Fruit fly (Drosophila melanogaster) whole organism, embryonic: ENCODE results near the gene Mtch.

ENCODE experiments used
- Atf3 ChIP-seq: fragments of 200-800 bp; sonication (Bioruptor generic); optimal IDR thresholded peaks from 3 replicates; lab custom pipeline; 2016; ENCODE audit warnings: missing biosample characterization, missing genetic modification characterization
- Awh ChIP-seq: fragments of 200-800 bp; sonication (Bioruptor generic); IDR thresholded peaks from 2 replicates; pipeline ENCODE4, ENCODE4 v1.3.6; 2022; ENCODE audit warnings: missing biosample characterization, missing genetic modification characterization
- CG12659 ChIP-seq: fragments of 200-800 bp; sonication (Bioruptor generic); optimal IDR thresholded peaks from 3 replicates; lab custom pipeline; 2017; ENCODE audit warnings: mild to moderate bottlenecking, missing biosample characterization, missing genetic modification reagents, missing genetic modification characterization
- CG13424 ChIP-seq: fragments of 200-800 bp; sonication (Bioruptor generic); optimal IDR thresholded peaks from 2 replicates; lab custom pipeline; 2019; ENCODE audit warnings: missing biosample characterization, mild to moderate bottlenecking, missing genetic modification characterization, moderate library complexity
- CG1603 ChIP-seq: fragments of 200-800 bp; sonication (Bioruptor generic); optimal IDR thresholded peaks from 2 replicates; lab custom pipeline; 2019; ENCODE audit warnings: missing biosample characterization, mild to moderate bottlenecking, missing genetic modification characterization, moderate library complexity
- CG1792 ChIP-seq: fragments of 200-800 bp; sonication (Bioruptor generic); optimal IDR thresholded peaks from 2 replicates; lab custom pipeline; 2016; ENCODE audit warnings: missing biosample characterization, missing genetic modification characterization
- CG2678 ChIP-seq: fragments of 200-800 bp; sonication (Bioruptor generic); optimal IDR thresholded peaks from 3 replicates; lab custom pipeline; 2019; ENCODE audit warnings: missing biosample characterization, mild to moderate bottlenecking, missing genetic modification characterization, moderate library complexity
- CG32767 ChIP-seq: fragments of 200-800 bp; sonication (Bioruptor generic); IDR thresholded peaks from 2 replicates; pipeline ENCODE4 v1.3.6; 2022; ENCODE audit warnings: missing biosample characterization, missing genetic modification characterization
- CG3847 ChIP-seq: fragments of 200-800 bp; sonication (Bioruptor generic); IDR thresholded peaks from 2 replicates; pipeline ENCODE4 v1.3.6; 2022; ENCODE audit warnings: missing biosample characterization, missing genetic modification characterization
- CG43689 ChIP-seq: fragments of 200-800 bp; sonication (Bioruptor generic); IDR thresholded peaks from 2 replicates; pipeline ENCODE4 v1.3.6; 2022; ENCODE audit warnings: missing biosample characterization, missing genetic modification characterization
- CG4730 ChIP-seq: fragments of 200-800 bp; sonication (Bioruptor generic); IDR thresholded peaks from 2 replicates; pipeline ENCODE4 v1.3.6; 2022; ENCODE audit warnings: missing biosample characterization, missing genetic modification characterization
- CG4854 ChIP-seq: fragments of 200-800 bp; sonication (Bioruptor generic); optimal IDR thresholded peaks from 2 replicates; lab custom pipeline; 2016; ENCODE audit warnings: missing biosample characterization, missing genetic modification characterization, inconsistent platforms
- CG6254 ChIP-seq: fragments of 200-800 bp; sonication (Bioruptor generic); optimal IDR thresholded peaks from 3 replicates; lab custom pipeline; 2017; ENCODE audit warnings: mild to moderate bottlenecking, missing biosample characterization, missing genetic modification reagents, missing genetic modification characterization
- CG6813 ChIP-seq: fragments of 200-800 bp; sonication (Bioruptor generic); optimal IDR thresholded peaks from 2 replicates; lab custom pipeline; 2017; ENCODE audit warnings: missing biosample characterization, missing genetic modification characterization, mild to moderate bottlenecking, moderate library complexity, missing genetic modification reagents
- CG7963 ChIP-seq: fragments of 200-800 bp; sonication (Bioruptor generic); IDR thresholded peaks from 3 replicates; pipeline ENCODE4 v1.3.6; 2022; ENCODE audit warnings: missing biosample characterization, missing genetic modification characterization; ENCODE audit not compliant: partially characterized antibody
- CG8944 ChIP-seq: fragments of 200-800 bp; sonication (Bioruptor generic); optimal IDR thresholded peaks from 3 replicates; lab custom pipeline; 2016; ENCODE audit warnings: missing biosample characterization, missing genetic modification characterization
- CG9876 ChIP-seq: fragments of 200-800 bp; sonication (Bioruptor generic); optimal IDR thresholded peaks from 2 replicates; lab custom pipeline; 2016; ENCODE audit warnings: missing biosample characterization, missing genetic modification characterization
- CTCF ChIP-seq: fragments of 200-800 bp; sonication (Bioruptor generic); optimal IDR thresholded peaks from 2 replicates; lab custom pipeline; 2017; ENCODE audit warnings: missing biosample characterization, mild to moderate bottlenecking, missing genetic modification characterization, moderate library complexity
- D ChIP-seq, 2 experiments: fragments of 200-800 bp in 1 of 2; fragments of >200 bp in 1 of 2; sonication (Bioruptor generic) in 1 of 2; optimal IDR thresholded peaks; 2 replicates in 1 of 2; 3 replicates in 1 of 2; lab custom pipeline; 2017; ENCODE audit warnings: mild to moderate bottlenecking in 1 of 2, missing biosample characterization in 1 of 2, missing genetic modification characterization in 1 of 2, missing genetic modification reagents in 1 of 2
- Dll ChIP-seq: fragments of 200-800 bp; sonication (Bioruptor generic); IDR thresholded peaks from 4 replicates; pipeline ENCODE4 v1.3.6; 2022; ENCODE audit warnings: missing biosample characterization, missing genetic modification characterization; ENCODE audit not compliant: partially characterized antibody
- Doc3 ChIP-seq: fragments of 200-800 bp; sonication (Bioruptor generic); IDR thresholded peaks from 3 replicates; pipeline ENCODE4 v1.3.6; 2022; ENCODE audit warnings: missing biosample characterization, missing genetic modification characterization; ENCODE audit not compliant: partially characterized antibody
- H2.0 ChIP-seq: fragments of 200-800 bp; sonication (Bioruptor generic); IDR thresholded peaks from 2 replicates; pipeline ENCODE4 v1.3.6; 2022; ENCODE audit warnings: missing biosample characterization, missing genetic modification characterization
- HLH3B ChIP-seq: fragments of 200-800 bp; sonication (Bioruptor generic); IDR thresholded peaks from 2 replicates; pipeline ENCODE4 v1.3.6; 2022; ENCODE audit warnings: missing biosample characterization, missing genetic modification characterization
- Hand ChIP-seq: fragments of 200-800 bp; sonication (Bioruptor generic); optimal IDR thresholded peaks from 2 replicates; lab custom pipeline; 2017; ENCODE audit warnings: mild to moderate bottlenecking, missing biosample characterization, missing genetic modification reagents, missing genetic modification characterization
- Hey ChIP-seq: fragments of 200-800 bp; sonication (Bioruptor generic); optimal IDR thresholded peaks from 3 replicates; lab custom pipeline; 2018; ENCODE audit warnings: missing biosample characterization, mild to moderate bottlenecking, missing genetic modification characterization
- Hmr ChIP-seq: fragments of 200-800 bp; sonication (Bioruptor generic); optimal IDR thresholded peaks from 3 replicates; lab custom pipeline; 2017; ENCODE audit warnings: mild to moderate bottlenecking, missing biosample characterization, missing genetic modification reagents, missing genetic modification characterization
- Hsf ChIP-seq: fragments of 200-800 bp; sonication (Bioruptor generic); optimal IDR thresholded peaks from 3 replicates; lab custom pipeline; 2016; ENCODE audit warnings: missing biosample characterization, missing genetic modification characterization
- Poxn ChIP-seq: fragments of 200-800 bp; sonication (Bioruptor generic); IDR thresholded peaks from 2 replicates; pipeline ENCODE4 v1.3.6; 2022; ENCODE audit warnings: missing biosample characterization, missing genetic modification characterization
- Rx ChIP-seq: fragments of 200-800 bp; sonication (Bioruptor generic); IDR thresholded peaks from 2 replicates; pipeline ENCODE4 v1.3.6; 2022; ENCODE audit warnings: missing biosample characterization, missing genetic modification characterization
- Sry-δ ChIP-seq: fragments of 200-800 bp; sonication (Bioruptor generic); optimal IDR thresholded peaks from 2 replicates; lab custom pipeline; 2016; ENCODE audit warnings: missing biosample characterization, missing genetic modification characterization
- Trl ChIP-seq, 3 experiments: fragments of >200 bp in 2 of 3; fragments of 200-800 bp in 1 of 3; sonication (Bioruptor generic) in 1 of 3; optimal IDR thresholded peaks; 2 replicates in 1 of 3; 3 replicates in 2 of 3; lab custom pipeline; 2016 to 2017; ENCODE audit warnings: missing biosample characterization in 1 of 3, missing genetic modification characterization in 1 of 3
- Vsx1 ChIP-seq: fragments of 200-800 bp; sonication (Bioruptor generic); optimal IDR thresholded peaks from 2 replicates; lab custom pipeline; 2017; ENCODE audit warnings: missing biosample characterization, mild to moderate bottlenecking, missing genetic modification characterization, missing genetic modification reagents
- abd-A ChIP-seq: fragments of 200-800 bp; sonication (Bioruptor generic); optimal IDR thresholded peaks from 3 replicates; lab custom pipeline; 2019; ENCODE audit warnings: missing biosample characterization, mild to moderate bottlenecking, missing genetic modification characterization, moderate library complexity
- bab2 ChIP-seq: fragments of 200-800 bp; sonication (Bioruptor generic); optimal IDR thresholded peaks from 2 replicates; lab custom pipeline; 2016; ENCODE audit warnings: missing biosample characterization, missing genetic modification characterization
- bbx ChIP-seq: fragments of 200-800 bp; sonication (Bioruptor generic); IDR thresholded peaks from 2 replicates; pipeline ENCODE4 v1.3.6; 2022; ENCODE audit warnings: missing biosample characterization, missing genetic modification characterization; ENCODE audit not compliant: partially characterized antibody
- chinmo ChIP-seq: fragments of 200-800 bp; sonication (Bioruptor generic); IDR thresholded peaks from 4 replicates; pipeline ENCODE4 v1.3.6; 2022; ENCODE audit warnings: missing biosample characterization, missing genetic modification characterization; ENCODE audit not compliant: partially characterized antibody
- dm ChIP-seq: fragments of 200-800 bp; sonication (Bioruptor generic); optimal IDR thresholded peaks from 3 replicates; lab custom pipeline; 2016; ENCODE audit warnings: missing biosample characterization, missing genetic modification characterization
- exex ChIP-seq: fragments of 200-800 bp; sonication (Bioruptor generic); optimal IDR thresholded peaks from 4 replicates; lab custom pipeline; 2018; ENCODE audit warnings: missing biosample characterization, mild to moderate bottlenecking, missing genetic modification characterization, moderate library complexity
- fd3F ChIP-seq: fragments of 200-800 bp; sonication (Bioruptor generic); optimal IDR thresholded peaks from 2 replicates; lab custom pipeline; 2018; ENCODE audit warnings: missing biosample characterization, mild to moderate bottlenecking, missing genetic modification characterization, moderate library complexity
- grau ChIP-seq: fragments of 200-800 bp; optimal IDR thresholded peaks from 3 replicates; lab custom pipeline; 2019; ENCODE audit warnings: missing biosample characterization, mild to moderate bottlenecking, missing genetic modification characterization, moderate library complexity
- gt ChIP-seq: fragments of 200-800 bp; sonication (Bioruptor generic); IDR thresholded peaks from 2 replicates; pipeline ENCODE4 v1.3.6; 2022; ENCODE audit warnings: missing biosample characterization, missing genetic modification characterization
- jumu ChIP-seq: fragments of 200-800 bp; sonication (Bioruptor generic); optimal IDR thresholded peaks from 3 replicates; lab custom pipeline; 2016; ENCODE audit warnings: missing biosample characterization, missing genetic modification characterization
- kni ChIP-seq: fragments of 200-800 bp; sonication (Bioruptor generic); optimal IDR thresholded peaks from 3 replicates; lab custom pipeline; 2017; ENCODE audit warnings: mild to moderate bottlenecking, missing biosample characterization, missing genetic modification reagents, missing genetic modification characterization
- lilli ChIP-seq: fragments of 200-800 bp; sonication (Bioruptor generic); optimal IDR thresholded peaks from 3 replicates; lab custom pipeline; 2016; ENCODE audit warnings: missing biosample characterization, missing genetic modification characterization
- run ChIP-seq: fragments of 200-800 bp; sonication (Bioruptor generic); optimal IDR thresholded peaks from 3 replicates; lab custom pipeline; 2018; ENCODE audit warnings: missing biosample characterization, mild to moderate bottlenecking, missing genetic modification characterization
- seq ChIP-seq: fragments of 200-800 bp; sonication (Bioruptor generic); IDR thresholded peaks from 2 replicates; pipeline ENCODE4 v1.3.6; 2022; ENCODE audit warnings: missing biosample characterization, missing genetic modification characterization
- tna ChIP-seq: fragments of 200-800 bp; sonication (Bioruptor generic); IDR thresholded peaks from 2 replicates; pipeline ENCODE4 v1.3.6; 2022; ENCODE audit warnings: missing biosample characterization, missing genetic modification characterization; ENCODE audit not compliant: partially characterized antibody
- ttk ChIP-seq: fragments of 200-800 bp; sonication (Bioruptor generic); IDR thresholded peaks from 2 replicates; pipeline ENCODE4 v2.1.2; 2022; ENCODE audit warnings: missing biosample characterization, missing genetic modification characterization
- vvl ChIP-seq: fragments of 200-800 bp; sonication (Bioruptor generic); IDR thresholded peaks from 2 replicates; pipeline ENCODE4 v1.3.6; 2022; ENCODE audit warnings: missing biosample characterization, missing genetic modification characterization
- zfh1 ChIP-seq: fragments of 200-800 bp; sonication (Bioruptor generic); IDR thresholded peaks from 3 replicates; pipeline ENCODE4 v1.3.6; 2022; ENCODE audit warnings: missing biosample characterization, missing genetic modification characterization
- zfh2 ChIP-seq: fragments of 200-800 bp; sonication (Bioruptor generic); optimal IDR thresholded peaks from 2 replicates; lab custom pipeline; 2016; ENCODE audit warnings: missing biosample characterization, missing genetic modification characterization

Gene Mtch

dm6 chr3L:177938-178337 lies 6.5 kb upstream of the Mtch start:
- TF ChIP-seq dm (GFP tag; lab: Kevin White, UChicago): no peak
- peak; percentile 70 for TF ChIP-seq Dll (GFP tag; lab: Robert Waterston, UW)
- TF ChIP-seq lilli (GFP tag; lab: Kevin White, UChicago): no peak
- no peak for TF ChIP-seq Poxn (GFP tag; lab: Robert Waterston, UW)
- TF ChIP-seq Sry-δ (GFP tag; lab: Kevin White, UChicago): peak; percentile 7
- TF ChIP-seq Vsx1: no peak
- no peak for TF ChIP-seq Hand (GFP tag; lab: Kevin White, UChicago)
- TF ChIP-seq jumu (GFP tag; lab: Kevin White, UChicago): no peak
- TF ChIP-seq CG4854 (GFP tag; lab: Kevin White, UChicago): no peak
- no peak for TF ChIP-seq CG6254 (GFP tag; lab: Kevin White, UChicago)
- TF ChIP-seq CG3847: no peak
- no peak for TF ChIP-seq Hey
- TF ChIP-seq CG12659: no peak
- TF ChIP-seq CG6813 (GFP tag; lab: Kevin White, UChicago): no peak
- no peak for TF ChIP-seq CG4730 (GFP tag; lab: Robert Waterston, UW)
- no peak for TF ChIP-seq CG1603
- TF ChIP-seq zfh1 (GFP tag; lab: Robert Waterston, UW): no peak
- no peak for TF ChIP-seq Awh (GFP tag; lab: Robert Waterston, UW)
- TF ChIP-seq Trl (optimal IDR thresholded peaks at IDR 0.05; lab: Kevin White, UChicago): no peak
- TF ChIP-seq Trl (GFP tag; optimal IDR thresholded peaks at IDR 0.05; lab: Kevin White, UChicago): no peak
- no peak for TF ChIP-seq CG8944 (GFP tag; lab: Kevin White, UChicago)
- TF ChIP-seq Hsf (GFP tag; lab: Kevin White, UChicago): no peak
- TF ChIP-seq Hmr (GFP tag; lab: Kevin White, UChicago): no peak
- TF ChIP-seq H2.0 (GFP tag; lab: Robert Waterston, UW): no peak
- no peak for TF ChIP-seq exex
- TF ChIP-seq fd3F: no peak
- no peak for TF ChIP-seq CG9876 (GFP tag; lab: Kevin White, UChicago)
- no peak for TF ChIP-seq seq
- no peak for TF ChIP-seq abd-A (tag; lab: Kevin White, UChicago)
- no peak for TF ChIP-seq HLH3B
- no peak for TF ChIP-seq CG32767 (GFP tag; lab: Robert Waterston, UW)
- no peak for TF ChIP-seq CG43689 (GFP tag; lab: Robert Waterston, UW)
- no peak for TF ChIP-seq bab2
- no peak for TF ChIP-seq zfh2 (GFP tag; lab: Kevin White, UChicago)
- no peak for TF ChIP-seq tna (GFP tag; lab: Robert Waterston, UW)
- peak; percentile 25; the same call in 1 of the 3 replicates for TF ChIP-seq Doc3
- 0 out of 2 replicates have a peak, but pooled peaks have one; percentile 3 for TF ChIP-seq Rx (GFP tag; lab: Robert Waterston, UW)
- no peak for TF ChIP-seq CG2678 (tag; lab: Kevin White, UChicago)
- no peak for TF ChIP-seq kni
- no peak for TF ChIP-seq run (tag; lab: Kevin White, UChicago)
- 0 out of 2 replicates have a peak, but pooled peaks have one; percentile 17 for TF ChIP-seq vvl
- no peak for TF ChIP-seq CG1792 (GFP tag; lab: Kevin White, UChicago)
- peak; percentile 29; the same call in 1 of the 3 replicates for TF ChIP-seq CG7963 (GFP tag; lab: Robert Waterston, UW)
- TF ChIP-seq CTCF (GFP tag; lab: Kevin White, UChicago): no peak
- no peak for TF ChIP-seq ttk
- 0 out of 4 replicates have a peak, but pooled peaks have one; percentile 33 for TF ChIP-seq chinmo (GFP tag; lab: Robert Waterston, UW)
- TF ChIP-seq grau (tag; lab: Kevin White, UChicago): no peak
- TF ChIP-seq bbx (GFP tag; lab: Robert Waterston, UW): peak; percentile 65
- TF ChIP-seq gt: no peak
- no peak for TF ChIP-seq Atf3 (GFP tag; lab: Kevin White, UChicago)
- no peak for TF ChIP-seq D (optimal IDR thresholded peaks at IDR 0.05; lab: Kevin White, UChicago)
- no peak for TF ChIP-seq D (GFP tag; optimal IDR thresholded peaks at IDR 0.05; lab: Kevin White, UChicago)
- no peak for TF ChIP-seq CG13424
